Worm (Caenorhabditis elegans) whole organism, midembryonic: ENCODE results near the gene K10D11.3.

Experiments used
- T22C8.4 ChIP-seq: fragments of 200-800 bp; sonication (Bioruptor generic); IDR thresholded peaks from 2 replicates; pipeline ENCODE4 v1.3.6; 2022; ENCODE audit warnings: missing genetic modification characterization, missing compliant biosample characterization
- cog-1 ChIP-seq: sonication (generic microtip); optimal IDR thresholded peaks from 2 replicates; lab custom pipeline; 2016; ENCODE audit warnings: missing genetic modification characterization, missing compliant biosample characterization
- flt-1 ChIP-seq: fragments of 200-800 bp; sonication (Bioruptor generic); IDR thresholded peaks from 2 replicates; pipeline ENCODE4 v1.3.6; 2022; ENCODE audit warnings: missing genetic modification characterization, missing compliant biosample characterization
- klf-2 ChIP-seq: fragments of 200-800 bp; sonication (Bioruptor generic); conservative IDR thresholded peaks from 2 replicates; pipeline ENCODE4 v1.3.6; 2022; ENCODE audit warnings: missing genetic modification reagents, missing genetic modification characterization, missing compliant biosample characterization
- med-1 ChIP-seq: sonication (generic microtip); optimal IDR thresholded peaks from 2 replicates; lab custom pipeline; 2017; ENCODE audit warnings: missing genetic modification characterization, mild to moderate bottlenecking, missing compliant biosample characterization, antibody characterized with exemption, missing genetic modification reagents; ENCODE audit not compliant: insufficient read depth
- tab-1 ChIP-seq: fragments of 200-800 bp; sonication (Bioruptor generic); IDR thresholded peaks from 2 replicates; pipeline ENCODE4 v1.3.6; 2022; ENCODE audit warnings: missing genetic modification characterization, missing compliant biosample characterization
- ztf-23 ChIP-seq: fragments of 200-800 bp; sonication (Bioruptor generic); IDR thresholded peaks from 2 replicates; pipeline ENCODE4 v1.3.6; 2022; ENCODE audit warnings: missing genetic modification reagents, missing genetic modification characterization, missing compliant biosample characterization
- ztf-29 ChIP-seq: fragments of 200-800 bp; sonication (Bioruptor generic); IDR thresholded peaks from 2 replicates; pipeline ENCODE4 v1.3.6; 2022; ENCODE audit warnings: missing genetic modification reagents, missing genetic modification characterization, missing compliant biosample characterization

DNA sequence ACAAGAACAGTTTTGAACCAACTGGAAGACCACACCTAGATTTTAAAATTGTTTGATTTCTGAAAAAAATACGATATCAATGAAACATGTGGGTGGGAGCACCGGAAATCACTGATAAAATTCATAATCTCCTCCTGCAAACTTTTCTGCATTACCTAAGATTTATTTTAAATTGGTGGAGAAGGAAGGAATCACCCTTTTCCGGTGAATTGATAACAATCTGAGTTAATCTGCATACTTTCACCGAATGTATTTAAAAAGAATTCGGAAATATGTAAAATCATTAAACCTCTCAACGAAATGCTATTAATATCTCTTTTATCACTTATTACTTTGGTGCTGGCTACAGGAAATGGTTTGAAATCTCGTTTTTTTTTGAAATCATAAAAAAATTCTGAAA is 43.3 kb downstream of the K10D11.3 start, which contains the start of gene dct-19:
- TF ChIP-seq ztf-23 (GFP tag; lab: Robert Waterston, UW) (no peak), ztf-29 (GFP tag; lab: Robert Waterston, UW) (no peak), med-1 (GFP tag; lab: Kevin White, UChicago) (no peak), flt-1 (no peak), tab-1 (GFP tag; lab: Robert Waterston, UW) (no peak), cog-1 (tag; lab: Kevin White, UChicago) (no peak), T22C8.4 (GFP tag; lab: Robert Waterston, UW) (no peak), klf-2 (GFP tag; lab: Robert Waterston, UW) (no peak)
